Worm (Caenorhabditis elegans): Measurements from ENCODE around the gene unc-3.

The unc-3 gene

DNA sequence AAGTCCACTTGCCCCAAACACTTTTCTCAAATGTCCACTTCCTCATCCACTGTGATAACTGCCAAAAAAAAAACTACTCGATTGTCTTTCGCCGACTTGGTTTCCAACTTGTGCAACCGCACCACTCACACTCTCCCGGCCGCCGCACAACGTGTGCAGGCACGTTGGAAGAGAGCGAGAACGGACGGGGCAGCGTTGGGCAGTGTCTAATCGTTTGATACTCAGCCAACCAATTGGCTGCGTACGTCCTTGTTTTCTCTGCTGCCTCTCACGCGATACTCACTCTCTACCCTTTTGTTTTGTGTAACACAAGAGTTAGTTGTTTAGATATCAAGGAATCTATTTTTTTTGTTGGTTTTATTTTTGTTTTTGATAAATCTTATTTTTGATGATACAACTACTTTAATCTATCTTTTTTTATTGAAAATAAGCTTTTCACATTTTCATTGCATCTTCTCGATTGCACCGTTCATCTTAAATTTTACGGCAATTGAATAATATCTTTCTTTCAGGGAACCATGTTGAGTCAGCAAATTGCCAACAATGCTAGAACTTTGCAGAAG lies 19.7 kb upstream of the unc-3 start, which contains the start of gene sucl-1:
TSS of gene sucl-1 (plus strand) at position 513 of the 563 bp plus-strand sequence.
- no peak for TF ChIP-seq peb-1 (tag; optimal IDR thresholded peaks at IDR 0.05)
- peak; percentile 82 for TF ChIP-seq zag-1 (tag; optimal IDR thresholded peaks at IDR 0.05)
- TF ChIP-seq elt-1 (tag; optimal IDR thresholded peaks at IDR 0.05) = no peak
- no peak for TF ChIP-seq unc-39 (tag; optimal IDR thresholded peaks at IDR 0.05)
- TF ChIP-seq sma-9 (GFP tag; optimal IDR thresholded peaks at IDR 0.05) = peak; percentile 92
- no peak for TF ChIP-seq sma-9 (tag; optimal IDR thresholded peaks at IDR 0.05)
- TF ChIP-seq nhr-25 (tag; optimal IDR thresholded peaks at IDR 0.05) = peak; percentile 86
- peak; percentile 27 for TF ChIP-seq egl-27 (tag; optimal IDR thresholded peaks at IDR 0.05)
- TF ChIP-seq C34F6.9 (tag; optimal IDR thresholded peaks at IDR 0.05) = peak; percentile 89
- peak; percentile 68 for TF ChIP-seq Y55F3AM.14 (GFP tag; optimal IDR thresholded peaks at IDR 0.05)
- peak; percentile 87 for TF ChIP-seq unc-55 (GFP tag; optimal IDR thresholded peaks at IDR 0.05)
- TF ChIP-seq mdl-1 (tag; optimal IDR thresholded peaks at IDR 0.05) = peak; percentile 54 to 82
- TF ChIP-seq ZK546.5 (tag; optimal IDR thresholded peaks at IDR 0.05) = no peak
- TF ChIP-seq ztf-4 (tag; optimal IDR thresholded peaks at IDR 0.05) = peak; percentile 48
- TF ChIP-seq skn-1 (tag; optimal IDR thresholded peaks at IDR 0.05) = no peak
- no peak for TF ChIP-seq lin-39 (tag; optimal IDR thresholded peaks at IDR 0.05)
- peak; percentile 39 for TF ChIP-seq nhr-6 (tag; optimal IDR thresholded peaks at IDR 0.05)
- no peak for TF ChIP-seq alr-1 (tag; optimal IDR thresholded peaks at IDR 0.05)
- TF ChIP-seq nhr-12 (tag; optimal IDR thresholded peaks at IDR 0.05) = no peak
- peak; percentile 7 for TF ChIP-seq ceh-82 (tag; optimal IDR thresholded peaks at IDR 0.05)
- TF ChIP-seq ceh-16 (tag; optimal IDR thresholded peaks at IDR 0.05) = no peak
- TF ChIP-seq nhr-10 (tag; optimal IDR thresholded peaks at IDR 0.05) = no peak
- TF ChIP-seq R02D3.7 (tag; optimal IDR thresholded peaks at IDR 0.05) = no peak
- no peak for TF ChIP-seq mbf-1 (tag; optimal IDR thresholded peaks at IDR 0.05)
- TF ChIP-seq blmp-1 (tag; optimal IDR thresholded peaks at IDR 0.05; ENCODE audit: insufficient read depth) = no peak
- TF ChIP-seq fos-1 (tag; optimal IDR thresholded peaks at IDR 0.05) = peak; percentile 92
- TF ChIP-seq ztf-11 (tag; optimal IDR thresholded peaks at IDR 0.05) = no peak
- no peak for TF ChIP-seq nhr-23 (tag; optimal IDR thresholded peaks at IDR 0.05)
- TF ChIP-seq crh-2 (tag; optimal IDR thresholded peaks at IDR 0.05) = peak; percentile 92
- no peak for TF ChIP-seq dmd-4 (tag; optimal IDR thresholded peaks at IDR 0.05)
- TF ChIP-seq nhr-129 (tag; optimal IDR thresholded peaks at IDR 0.05) = peak; percentile 94
- peak; percentile 76 for TF ChIP-seq mab-5 (tag; optimal IDR thresholded peaks at IDR 0.05)
- no peak for TF ChIP-seq elt-3 (tag; optimal IDR thresholded peaks at IDR 0.05)
- peak; percentile 72 for TF ChIP-seq nhr-21 (tag; optimal IDR thresholded peaks at IDR 0.05)
- no peak for TF ChIP-seq nhr-11 (tag; optimal IDR thresholded peaks at IDR 0.05)
- no peak for TF ChIP-seq nhr-77 (tag; optimal IDR thresholded peaks at IDR 0.05)
- no peak for TF ChIP-seq ama-1 (optimal IDR thresholded peaks at IDR 0.05)
- TF ChIP-seq ztf-1 (GFP tag; conservative IDR thresholded peaks at IDR 0.05) = no peak
- peak; percentile 45 to 82 for TF ChIP-seq lsy-2 (tag; optimal IDR thresholded peaks at IDR 0.05)
- peak; percentile 43 for TF ChIP-seq gmeb-1 (tag; optimal IDR thresholded peaks at IDR 0.05)
- TF ChIP-seq snpc-4 (tag; optimal IDR thresholded peaks at IDR 0.05) = peak; percentile 75
- no peak for TF ChIP-seq unc-62 (GFP tag; optimal IDR thresholded peaks at IDR 0.05)
- TF ChIP-seq aly-2 (tag; optimal IDR thresholded peaks at IDR 0.05) = no peak
- TF ChIP-seq lin-13 (GFP tag; optimal IDR thresholded peaks at IDR 0.05) = peak; percentile 71
- peak; percentile 78 for TF ChIP-seq sem-4 (tag; optimal IDR thresholded peaks at IDR 0.05)
- TF ChIP-seq lin-11 (tag; optimal IDR thresholded peaks at IDR 0.05) = peak; percentile 64
- no peak for TF ChIP-seq nhr-237 (tag; optimal IDR thresholded peaks at IDR 0.05)
- peak; percentile 90 for TF ChIP-seq F13H6.1 (tag; optimal IDR thresholded peaks at IDR 0.05)
- TF ChIP-seq sma-3 (GFP tag; optimal IDR thresholded peaks at IDR 0.05) = peak; percentile 71
